Worm (Caenorhabditis elegans): ENCODE data around the gene F38A6.5.

Gene F38A6.5

DNA sequence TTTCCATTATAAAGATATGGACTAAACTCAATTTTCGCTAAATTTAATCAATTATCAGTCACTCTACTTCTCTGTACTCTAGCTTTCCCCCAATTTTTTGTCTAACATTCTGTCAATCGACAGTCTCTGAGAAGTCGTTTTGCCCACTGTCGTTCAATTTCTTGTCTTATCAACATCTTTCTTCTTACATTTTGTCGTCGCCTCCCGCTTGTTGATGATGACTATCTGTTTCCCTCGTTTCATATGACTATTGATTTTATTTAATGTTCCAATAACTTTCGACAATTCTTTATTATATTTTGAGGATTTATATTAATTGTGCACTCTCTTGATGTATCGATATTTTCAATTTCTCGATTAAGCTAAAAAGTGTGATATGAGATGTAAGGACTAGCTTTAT is 5.3 kb upstream of the F38A6.5 start (continued):
- TF ChIP-seq cey-2 (tag; optimal IDR thresholded peaks at IDR 0.05; ENCODE audit: borderline replicate concordance, insufficient read depth), result no peak
- no peak for TF ChIP-seq unc-39 (tag; optimal IDR thresholded peaks at IDR 0.05)
- peak; percentile 53 for TF ChIP-seq hlh-30 (tag; optimal IDR thresholded peaks at IDR 0.05; ENCODE audit: insufficient read depth)
- no peak for TF ChIP-seq rbr-2 (tag; optimal IDR thresholded peaks at IDR 0.05)
- TF ChIP-seq zag-1 (tag; optimal IDR thresholded peaks at IDR 0.05), result no peak
- TF ChIP-seq nhr-102 (tag; optimal IDR thresholded peaks at IDR 0.05), result no peak
- TF ChIP-seq ztf-11 (tag; optimal IDR thresholded peaks at IDR 0.05), result no peak
- TF ChIP-seq ctbp-1 (GFP tag; IDR thresholded peaks at IDR 0.05), result no peak
- TF ChIP-seq egl-43 (GFP tag; IDR thresholded peaks at IDR 0.05), result no peak
- TF ChIP-seq ama-1 (optimal IDR thresholded peaks at IDR 0.05), result peak; percentile 14
- TF ChIP-seq fos-1 (tag; optimal IDR thresholded peaks at IDR 0.05), result no peak
- no peak for TF ChIP-seq dpl-1 (GFP tag; optimal IDR thresholded peaks at IDR 0.05)
- no peak for TF ChIP-seq ceh-20 (GFP tag; IDR thresholded peaks at IDR 0.05)
- no peak for TF ChIP-seq ceh-44 (GFP tag; IDR thresholded peaks at IDR 0.05)
- TF ChIP-seq nhr-6 (tag; optimal IDR thresholded peaks at IDR 0.05), result no peak
- no peak for TF ChIP-seq F49E8.2 (tag; optimal IDR thresholded peaks at IDR 0.05; ENCODE audit: borderline replicate concordance)
- TF ChIP-seq snpc-4 (tag; optimal IDR thresholded peaks at IDR 0.05), result no peak
- TF ChIP-seq egl-27 (tag; optimal IDR thresholded peaks at IDR 0.05), result no peak
- no peak for TF ChIP-seq lin-1 (GFP tag; IDR thresholded peaks at IDR 0.05)
- no peak for TF ChIP-seq jun-1 (tag; optimal IDR thresholded peaks at IDR 0.05)
- no peak for TF ChIP-seq madf-5 (GFP tag; IDR thresholded peaks at IDR 0.05)
- no peak for TF ChIP-seq T20F7.1 (GFP tag; optimal IDR thresholded peaks at IDR 0.05)
- TF ChIP-seq nhr-28 (tag; optimal IDR thresholded peaks at IDR 0.05), result peak; percentile 48
- TF ChIP-seq tra-1 (GFP tag; IDR thresholded peaks at IDR 0.05), result no peak
- no peak for TF ChIP-seq set-16 (GFP tag; IDR thresholded peaks at IDR 0.05)
- no peak for TF ChIP-seq zip-2 (tag; optimal IDR thresholded peaks at IDR 0.05)
- TF ChIP-seq R02D3.7 (tag; optimal IDR thresholded peaks at IDR 0.05), result no peak
- no peak for TF ChIP-seq lin-15B (tag; optimal IDR thresholded peaks at IDR 0.05)
- TF ChIP-seq skn-1 (tag; optimal IDR thresholded peaks at IDR 0.05), result no peak
- TF ChIP-seq gei-8 (GFP tag; optimal IDR thresholded peaks at IDR 0.05), result no peak
- no peak for TF ChIP-seq nhr-237 (tag; optimal IDR thresholded peaks at IDR 0.05)
- TF ChIP-seq nhr-11 (tag; optimal IDR thresholded peaks at IDR 0.05), result no peak
- TF ChIP-seq daf-19 (GFP tag; conservative IDR thresholded peaks at IDR 0.05), result no peak
- TF ChIP-seq ceh-32 (tag; optimal IDR thresholded peaks at IDR 0.05; ENCODE audit: poor library complexity), result no peak
- no peak for TF ChIP-seq F37D6.2 (tag; optimal IDR thresholded peaks at IDR 0.05)
- no peak for TF ChIP-seq mes-2 (tag; optimal IDR thresholded peaks at IDR 0.05; ENCODE audit: poor library complexity, severe bottlenecking)
- no peak for TF ChIP-seq spr-3 (GFP tag; optimal IDR thresholded peaks at IDR 0.05)
- peak; percentile 13 for TF ChIP-seq pqm-1 (tag; optimal IDR thresholded peaks at IDR 0.05)
- no peak for TF ChIP-seq Y75B8A.6 (GFP tag; IDR thresholded peaks at IDR 0.05)
- TF ChIP-seq lsy-2 (tag; optimal IDR thresholded peaks at IDR 0.05), result no peak
- TF ChIP-seq Y105C5A.15 (GFP tag; IDR thresholded peaks at IDR 0.05), result no peak
- no peak for TF ChIP-seq daf-12 (tag; optimal IDR thresholded peaks at IDR 0.05)
- TF ChIP-seq attf-4 (tag; optimal IDR thresholded peaks at IDR 0.05), result no peak
- no peak for TF ChIP-seq F26F4.8 (GFP tag; conservative IDR thresholded peaks at IDR 0.05)

DNA sequence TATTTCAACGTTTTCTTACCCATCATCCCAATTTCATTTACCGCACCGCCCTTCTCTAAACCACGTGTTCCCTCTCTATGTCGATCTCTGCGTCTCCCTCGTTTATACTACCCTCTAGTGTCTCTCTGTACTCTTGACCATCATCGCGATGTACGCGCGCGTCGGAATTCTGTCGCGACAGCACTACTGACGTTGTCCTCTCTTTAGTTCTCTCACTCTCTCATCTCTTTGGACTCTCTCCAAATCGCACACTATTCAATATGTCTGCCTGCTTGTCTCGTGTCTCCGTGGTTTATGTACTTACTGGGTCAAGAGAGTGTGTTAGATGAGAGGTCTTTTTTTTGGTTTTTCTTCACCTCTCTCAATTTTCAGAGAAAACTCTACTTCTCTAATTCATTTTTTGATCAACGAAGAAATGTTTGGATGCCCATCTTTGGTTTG is 4.7 kb upstream of the F38A6.5 start:
- TF ChIP-seq nhr-6 (tag; optimal IDR thresholded peaks at IDR 0.05), result peak; percentile 79
- TF ChIP-seq zfp-3 (GFP tag; conservative IDR thresholded peaks at IDR 0.05), result peak; percentile 87
- peak; percentile 7 for TF ChIP-seq snpc-4 (tag; optimal IDR thresholded peaks at IDR 0.05)
- TF ChIP-seq saeg-2 (GFP tag; IDR thresholded peaks at IDR 0.05), result peak; percentile 84
- peak; percentile 96 for TF ChIP-seq dmd-6 (GFP tag; IDR thresholded peaks at IDR 0.05)
- peak; percentile 70 for TF ChIP-seq dpl-1 (GFP tag; optimal IDR thresholded peaks at IDR 0.05)
- TF ChIP-seq daf-12 (tag; optimal IDR thresholded peaks at IDR 0.05), result no peak
- TF ChIP-seq gei-8 (GFP tag; optimal IDR thresholded peaks at IDR 0.05), result peak; percentile 73
- TF ChIP-seq lsy-2 (tag; optimal IDR thresholded peaks at IDR 0.05), result peak; percentile 90 to 93
- 0 out of 2 replicates have a peak, but pooled peaks have one; percentile 14 for TF ChIP-seq dmd-8 (GFP tag; IDR thresholded peaks at IDR 0.05)
- no peak for TF ChIP-seq Y105C5A.15 (GFP tag; IDR thresholded peaks at IDR 0.05)
- peak; percentile 66 for TF ChIP-seq nhr-76 (tag; optimal IDR thresholded peaks at IDR 0.05)
- TF ChIP-seq ZK546.5 (tag; optimal IDR thresholded peaks at IDR 0.05), result peak in 1 of 2 experiments; percentile 36
- peak; percentile 84 for TF ChIP-seq T26A8.4 (GFP tag; IDR thresholded peaks at IDR 0.05)
- peak; percentile 6 for TF ChIP-seq ceh-28 (tag; optimal IDR thresholded peaks at IDR 0.05)
- peak; percentile 97 for TF ChIP-seq rbr-2 (tag; optimal IDR thresholded peaks at IDR 0.05)
- TF ChIP-seq F49E8.2 (tag; optimal IDR thresholded peaks at IDR 0.05; ENCODE audit: borderline replicate concordance), result no peak
- peak; percentile 69 for TF ChIP-seq ceh-32 (tag; optimal IDR thresholded peaks at IDR 0.05; ENCODE audit: poor library complexity)
- no peak for TF ChIP-seq ztf-11 (tag; optimal IDR thresholded peaks at IDR 0.05)
- no peak for TF ChIP-seq F26F4.8 (GFP tag; conservative IDR thresholded peaks at IDR 0.05)

All from whole organism, L4 larva.